Worm (Caenorhabditis elegans) whole organism, early embryonic: ENCODE measurements around the gene unc-130.

Experiments used
- F13C5.2 ChIP-seq: sonication (generic microtip); optimal IDR thresholded peaks from 2 replicates; lab custom pipeline; 2017; ENCODE audit warnings: mild to moderate bottlenecking, missing genetic modification characterization, inconsistent platforms, missing compliant biosample characterization
- ama-1 ChIP-seq: fragments of 150-350 bp; optimal IDR thresholded peaks from 2 replicates; lab custom pipeline; 2014
- ceh-36 ChIP-seq: sonication (generic microtip); optimal IDR thresholded peaks from 2 replicates; lab custom pipeline; 2016; ENCODE audit warnings: missing genetic modification characterization, inconsistent platforms, missing compliant biosample characterization
- ets-7 ChIP-seq: sonication (generic microtip); optimal IDR thresholded peaks from 2 replicates; lab custom pipeline; 2016; ENCODE audit warnings: missing genotype, missing genetic modification characterization, missing compliant biosample characterization
- flt-1 ChIP-seq: fragments of 200-800 bp; sonication (Bioruptor generic); IDR thresholded peaks from 2 replicates; pipeline ENCODE4 v1.3.6; 2022; ENCODE audit warnings: missing genetic modification characterization, missing compliant biosample characterization
- hmg-4 ChIP-seq: fragments of 200-800 bp; sonication (Bioruptor generic); optimal IDR thresholded peaks from 2 replicates; lab custom pipeline; 2018; ENCODE audit warnings: mild to moderate bottlenecking, missing genetic modification characterization, missing compliant biosample characterization
- scrt-1 ChIP-seq: fragments of 200-800 bp; sonication (Bioruptor generic); IDR thresholded peaks from 2 replicates; pipeline ENCODE4 v1.3.6; 2022; ENCODE audit warnings: missing genetic modification characterization, missing compliant biosample characterization
- sea-1 ChIP-seq: fragments of 200-800 bp; sonication (Bioruptor generic); conservative IDR thresholded peaks from 2 replicates; pipeline ENCODE4 v1.3.6; 2022; ENCODE audit warnings: missing genetic modification characterization, missing compliant biosample characterization
- tbx-37 ChIP-seq: fragments of 200-800 bp; sonication (Bioruptor generic); conservative IDR thresholded peaks from 2 replicates; pipeline ENCODE4 v1.3.6; 2022; ENCODE audit warnings: missing genetic modification reagents, missing genetic modification characterization, missing compliant biosample characterization

ce11 chrII:11281666-11282065 is at the start of gene unc-130:
- TF ChIP-seq ceh-36 (tag; lab: Kevin White, UChicago) (no peak), ama-1 (lab: Kevin White, UChicago) (no peak), hmg-4 (GFP tag; lab: Kevin White, UChicago) (no peak), ets-7 (tag; lab: Kevin White, UChicago) (no peak), flt-1 (GFP tag; lab: Robert Waterston, UW) (no peak), scrt-1 (GFP tag; lab: Robert Waterston, UW) (no peak), sea-1 (no peak), tbx-37 (GFP tag; lab: Robert Waterston, UW) (no peak), F13C5.2 (tag; lab: Kevin White, UChicago) (no peak)
